Worm (Caenorhabditis elegans): ENCODE results near the gene srt-7.

srt-7 gene

DNA sequence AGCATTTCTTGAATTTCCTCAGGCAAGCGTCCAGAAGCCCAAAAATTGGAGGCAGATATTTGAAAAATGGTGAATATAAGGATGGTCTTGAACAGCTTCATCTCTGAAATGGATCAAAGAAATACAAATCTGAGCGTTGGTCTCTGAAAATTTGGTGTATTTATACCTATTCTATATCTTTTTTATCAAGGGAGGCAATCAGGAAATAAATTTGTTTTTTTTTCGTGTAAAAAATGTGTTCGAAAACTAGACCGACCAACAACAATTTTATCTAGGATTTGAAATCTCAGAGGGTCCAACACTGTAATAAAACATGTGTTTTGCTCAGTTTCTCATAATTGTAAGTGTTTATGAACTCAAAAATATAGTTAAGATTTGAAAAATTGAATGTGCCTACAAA lies 40.2 kb downstream of the srt-7 start, which contains the start of gene srt-56:
srt-56 (minus strand) TSS at position 101 of the 400 bp plus-strand sequence.
- TF ChIP-seq hmbx-1 (tag; optimal IDR thresholded peaks at IDR 0.05) (no peak), pes-1 (GFP tag; IDR thresholded peaks at IDR 0.05) (no peak), ets-7 (tag; optimal IDR thresholded peaks at IDR 0.05) (no peak), scrt-1 (GFP tag; IDR thresholded peaks at IDR 0.05) (no peak), B0310.2 (tag; optimal IDR thresholded peaks at IDR 0.05) (no peak), tra-4 (tag; optimal IDR thresholded peaks at IDR 0.05) (no peak), F13C5.2 (tag; optimal IDR thresholded peaks at IDR 0.05) (no peak), hmg-4 (GFP tag; optimal IDR thresholded peaks at IDR 0.05) (no peak)

DNA sequence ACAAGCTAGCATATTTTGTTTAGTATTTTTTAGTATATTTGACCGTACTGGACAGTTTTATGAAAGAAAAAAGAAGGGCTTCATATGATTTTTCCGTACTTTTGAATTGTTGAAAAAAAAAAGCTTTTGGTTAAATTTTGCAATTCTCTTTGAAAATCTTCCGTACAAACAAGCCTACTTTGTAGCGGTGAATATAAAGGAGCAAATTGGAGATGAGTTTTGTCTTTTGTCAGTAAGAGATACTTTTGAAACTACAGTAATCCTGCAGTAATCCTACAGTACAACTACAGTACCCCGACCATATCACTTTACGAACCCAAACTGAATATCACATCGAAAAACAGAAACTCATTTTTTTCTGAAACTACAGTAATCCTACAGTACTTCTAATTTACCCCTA lies 40.8 kb downstream of the srt-7 start:
- no peak for TF ChIP-seq ama-1 (optimal IDR thresholded peaks at IDR 0.05)
- no peak for TF ChIP-seq tbx-11 (GFP tag; IDR thresholded peaks at IDR 0.05)
- TF ChIP-seq sea-1 (GFP tag; conservative IDR thresholded peaks at IDR 0.05) = no peak
- no peak for TF ChIP-seq F13C5.2 (tag; optimal IDR thresholded peaks at IDR 0.05)
- no peak for TF ChIP-seq tra-4 (tag; optimal IDR thresholded peaks at IDR 0.05)
- TF ChIP-seq aly-1 (tag; optimal IDR thresholded peaks at IDR 0.05) = no peak
- TF ChIP-seq hnd-1 (tag; optimal IDR thresholded peaks at IDR 0.05) = no peak
- no peak for TF ChIP-seq flt-1 (GFP tag; IDR thresholded peaks at IDR 0.05)
- no peak for TF ChIP-seq B0310.2 (tag; optimal IDR thresholded peaks at IDR 0.05)
- TF ChIP-seq hmg-4 (GFP tag; optimal IDR thresholded peaks at IDR 0.05) = no peak
- TF ChIP-seq ceh-36 (tag; optimal IDR thresholded peaks at IDR 0.05) = no peak
- TF ChIP-seq tbx-37 (GFP tag; conservative IDR thresholded peaks at IDR 0.05) = no peak
- TF ChIP-seq scrt-1 (GFP tag; IDR thresholded peaks at IDR 0.05) = no peak
- no peak for TF ChIP-seq ceh-13 (GFP tag; optimal IDR thresholded peaks at IDR 0.05)
- no peak for TF ChIP-seq hmbx-1 (tag; optimal IDR thresholded peaks at IDR 0.05)
- no peak for TF ChIP-seq pes-1 (GFP tag; IDR thresholded peaks at IDR 0.05)
- no peak for TF ChIP-seq ets-7 (tag; optimal IDR thresholded peaks at IDR 0.05)

DNA sequence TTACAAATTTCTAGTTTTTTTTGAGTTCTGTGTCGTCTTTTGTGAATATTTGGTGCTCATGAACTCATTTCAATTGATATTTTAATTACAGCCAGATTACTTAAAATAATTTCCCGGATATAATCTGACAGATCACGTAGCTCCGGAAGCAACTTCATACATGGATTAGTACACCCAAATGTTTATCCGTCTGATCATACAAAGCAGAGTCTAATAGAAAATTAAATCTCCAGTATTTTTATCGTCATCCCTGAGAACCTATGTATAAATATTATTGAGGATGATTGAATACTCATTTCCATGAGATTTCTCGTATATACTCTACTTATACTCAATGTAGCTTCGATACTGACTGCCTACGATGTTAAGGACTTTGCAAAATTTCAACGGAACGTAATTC lies 43.3 kb downstream of the srt-7 start, which contains the start of gene Y73C8C.12:
Y73C8C.12 (plus strand) TSS at position 301 of the 400 bp plus-strand sequence.
- TF ChIP-seq sea-1 (GFP tag; conservative IDR thresholded peaks at IDR 0.05) = no peak
- TF ChIP-seq ceh-13 (GFP tag; optimal IDR thresholded peaks at IDR 0.05) = no peak
- TF ChIP-seq tbx-11 (GFP tag; IDR thresholded peaks at IDR 0.05) = no peak
- TF ChIP-seq pes-1 (GFP tag; IDR thresholded peaks at IDR 0.05) = no peak
- TF ChIP-seq ama-1 (optimal IDR thresholded peaks at IDR 0.05) = no peak
- TF ChIP-seq hmg-4 (GFP tag; optimal IDR thresholded peaks at IDR 0.05) = no peak
- TF ChIP-seq B0310.2 (tag; optimal IDR thresholded peaks at IDR 0.05) = no peak
- TF ChIP-seq flt-1 (GFP tag; IDR thresholded peaks at IDR 0.05) = no peak
- TF ChIP-seq tra-4 (tag; optimal IDR thresholded peaks at IDR 0.05) = no peak
- TF ChIP-seq F13C5.2 (tag; optimal IDR thresholded peaks at IDR 0.05) = no peak

DNA sequence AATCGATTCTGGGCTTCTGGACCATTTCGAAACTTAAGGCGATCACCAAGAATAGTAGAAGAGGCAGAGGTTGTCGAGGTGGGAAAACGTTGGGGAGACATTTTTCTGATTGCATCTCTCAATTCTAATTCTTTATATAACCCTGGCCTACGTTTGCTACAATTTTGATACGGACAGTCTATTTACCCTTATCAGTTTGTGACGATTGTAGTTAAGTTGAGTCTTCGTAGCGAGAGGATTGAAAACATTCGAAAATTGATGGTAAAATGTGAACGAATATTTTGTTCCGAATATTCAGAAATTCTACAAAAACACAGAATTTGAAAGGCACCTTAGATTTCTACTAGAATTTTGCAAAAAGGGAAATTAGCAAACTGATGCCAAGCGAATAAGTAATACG lies 46.1 kb downstream of the srt-7 start, which contains the start of gene Y73C8C.10:
Y73C8C.10 (minus strand) TSS at position 101 of the 400 bp plus-strand sequence.
- TF ChIP-seq tbx-37 (GFP tag; conservative IDR thresholded peaks at IDR 0.05) = no peak
- no peak for TF ChIP-seq B0310.2 (tag; optimal IDR thresholded peaks at IDR 0.05)
- TF ChIP-seq ceh-13 (GFP tag; optimal IDR thresholded peaks at IDR 0.05) = no peak
- TF ChIP-seq hnd-1 (tag; optimal IDR thresholded peaks at IDR 0.05) = no peak
- no peak for TF ChIP-seq scrt-1 (GFP tag; IDR thresholded peaks at IDR 0.05)
- TF ChIP-seq hmg-4 (GFP tag; optimal IDR thresholded peaks at IDR 0.05) = no peak
- TF ChIP-seq hmbx-1 (tag; optimal IDR thresholded peaks at IDR 0.05) = no peak
- no peak for TF ChIP-seq aly-1 (tag; optimal IDR thresholded peaks at IDR 0.05)
- no peak for TF ChIP-seq pes-1 (GFP tag; IDR thresholded peaks at IDR 0.05)
- TF ChIP-seq sea-1 (GFP tag; conservative IDR thresholded peaks at IDR 0.05) = no peak
- TF ChIP-seq flt-1 (GFP tag; IDR thresholded peaks at IDR 0.05) = no peak
- no peak for TF ChIP-seq F13C5.2 (tag; optimal IDR thresholded peaks at IDR 0.05)
- no peak for TF ChIP-seq ceh-36 (tag; optimal IDR thresholded peaks at IDR 0.05)
- no peak for TF ChIP-seq tra-4 (tag; optimal IDR thresholded peaks at IDR 0.05)
- TF ChIP-seq ama-1 (optimal IDR thresholded peaks at IDR 0.05) = no peak
- no peak for TF ChIP-seq ets-7 (tag; optimal IDR thresholded peaks at IDR 0.05)
- TF ChIP-seq tbx-11 (GFP tag; IDR thresholded peaks at IDR 0.05) = no peak

DNA sequence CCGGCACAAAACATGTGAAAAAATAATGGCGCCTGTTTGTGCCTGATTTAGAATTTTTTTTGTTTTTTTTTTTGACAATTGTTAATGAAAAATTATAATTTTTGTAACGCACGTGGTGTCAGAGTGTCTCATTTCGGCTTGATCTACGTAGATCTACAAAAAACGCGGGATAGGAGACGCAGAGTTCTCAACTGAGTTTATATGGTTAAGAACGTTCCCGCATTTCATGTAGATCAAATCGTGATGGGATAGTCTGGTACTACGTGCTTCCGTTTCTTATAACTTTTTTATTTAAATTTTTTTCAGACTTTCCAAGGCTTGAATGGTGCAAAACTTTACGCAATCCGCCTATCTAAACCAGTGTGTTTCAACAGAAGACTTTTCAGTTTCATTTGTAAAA lies 47.2 kb downstream of the srt-7 start, which contains the start of gene tat-6:
tat-6 (plus strand) TSS at position 301 of the 400 bp plus-strand sequence.
- TF ChIP-seq tbx-37 (GFP tag; conservative IDR thresholded peaks at IDR 0.05) (no peak), flt-1 (GFP tag; IDR thresholded peaks at IDR 0.05) (no peak), B0310.2 (tag; optimal IDR thresholded peaks at IDR 0.05) (no peak), tra-4 (tag; optimal IDR thresholded peaks at IDR 0.05) (no peak), aly-1 (tag; optimal IDR thresholded peaks at IDR 0.05) (no peak), pes-1 (GFP tag; IDR thresholded peaks at IDR 0.05) (no peak), F13C5.2 (tag; optimal IDR thresholded peaks at IDR 0.05) (no peak), ama-1 (optimal IDR thresholded peaks at IDR 0.05) (no peak), sea-1 (GFP tag; conservative IDR thresholded peaks at IDR 0.05) (no peak), ceh-13 (GFP tag; optimal IDR thresholded peaks at IDR 0.05) (no peak), hmg-4 (GFP tag; optimal IDR thresholded peaks at IDR 0.05) (no peak), hmbx-1 (tag; optimal IDR thresholded peaks at IDR 0.05) (no peak), tbx-11 (GFP tag; IDR thresholded peaks at IDR 0.05) (no peak), ets-7 (tag; optimal IDR thresholded peaks at IDR 0.05) (no peak)

DNA sequence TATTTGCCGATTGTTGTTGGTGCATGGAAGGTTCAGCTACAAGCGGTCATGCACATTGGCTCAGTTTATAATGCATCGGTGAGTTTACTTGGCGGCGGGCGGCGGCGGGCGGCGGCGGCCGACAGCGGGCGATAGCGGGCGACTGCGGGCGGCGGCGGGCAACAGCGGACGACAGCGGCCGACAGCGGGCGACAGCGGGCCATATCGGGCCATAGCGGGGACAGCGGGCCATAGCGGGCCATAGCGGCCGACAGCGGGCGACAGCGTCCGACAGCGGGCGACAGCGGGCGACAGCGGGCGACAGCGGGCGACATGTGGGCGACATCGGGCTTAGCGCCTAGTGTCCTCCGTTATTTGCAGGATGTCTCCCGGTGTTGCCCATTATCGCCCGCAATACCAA lies 50.5 kb downstream of the srt-7 start:
- TF ChIP-seq pes-1 (GFP tag; IDR thresholded peaks at IDR 0.05) = 0 out of 2 replicates have a peak, but pooled peaks have one; percentile 30
- no peak for TF ChIP-seq F13C5.2 (tag; optimal IDR thresholded peaks at IDR 0.05)
